Fruit fly (Drosophila melanogaster): Measurements from ENCODE around the gene ND-13B.

The ND-13B gene

dm6 chr3L:10678545-10679067 is 15.3 kb downstream of the ND-13B start (continued):
- TF ChIP-seq CG8632 (GFP tag; optimal IDR thresholded peaks at IDR 0.05) = peak; percentile 84
- peak; percentile 82 for TF ChIP-seq CG9139 (GFP tag; optimal IDR thresholded peaks at IDR 0.05)
- peak; percentile 78 for TF ChIP-seq Ets21C (GFP tag; optimal IDR thresholded peaks at IDR 0.05)
- peak; percentile 91 for TF ChIP-seq Sox14 (GFP tag; optimal IDR thresholded peaks at IDR 0.05)
- peak; percentile 87 for TF ChIP-seq achi (GFP tag; optimal IDR thresholded peaks at IDR 0.05)
- TF ChIP-seq CG6792 (GFP tag; optimal IDR thresholded peaks at IDR 0.05) = peak; percentile 88
- peak; percentile 86 for TF ChIP-seq Gug (GFP tag; IDR thresholded peaks at IDR 0.05)
- peak; percentile 81 for TF ChIP-seq CG31627 (GFP tag; optimal IDR thresholded peaks at IDR 0.05)
- peak; percentile 94 for TF ChIP-seq esn (GFP tag; optimal IDR thresholded peaks at IDR 0.05)
- peak; percentile 89 for TF ChIP-seq ss (GFP tag; optimal IDR thresholded peaks at IDR 0.05)
- peak; percentile 48 for TF ChIP-seq vri (GFP tag; optimal IDR thresholded peaks at IDR 0.05)
- peak; percentile 73 for TF ChIP-seq Blimp-1 (GFP tag; optimal IDR thresholded peaks at IDR 0.05)
- peak; percentile 84 for TF ChIP-seq CG1621 (tag; optimal IDR thresholded peaks at IDR 0.05)
- TF ChIP-seq CG15336 (GFP tag; IDR thresholded peaks at IDR 0.05) = peak; percentile 98
- TF ChIP-seq net (GFP tag; optimal IDR thresholded peaks at IDR 0.05) = peak; percentile 88
- TF ChIP-seq CG32006 (GFP tag; optimal IDR thresholded peaks at IDR 0.05) = peak; percentile 95
- peak; percentile 86 for TF ChIP-seq CG3919 (GFP tag; optimal IDR thresholded peaks at IDR 0.05)
- peak; percentile 97 for TF ChIP-seq CG8119 (GFP tag; IDR thresholded peaks at IDR 0.05)
- TF ChIP-seq CG8319 (GFP tag; optimal IDR thresholded peaks at IDR 0.05) = peak; percentile 73
- TF ChIP-seq CG6163 (GFP tag; IDR thresholded peaks at IDR 0.05) = peak; percentile 84; the same call in 2 of the 3 replicates
- peak; percentile 85 for TF ChIP-seq spab (GFP tag; optimal IDR thresholded peaks at IDR 0.05)
- TF ChIP-seq salr (GFP tag; optimal IDR thresholded peaks at IDR 0.05) = peak; percentile 42 to 93

dm6 chr3L:10677816-10678215 is 16.1 kb downstream of the ND-13B start:
- no peak for TF ChIP-seq Eip78C (GFP tag)
- TF ChIP-seq CG11902 (GFP tag; optimal IDR thresholded peaks at IDR 0.05) = no peak
- TF ChIP-seq CG6808 (GFP tag; optimal IDR thresholded peaks at IDR 0.05) = no peak
- TF ChIP-seq salr (GFP tag; optimal IDR thresholded peaks at IDR 0.05) = no peak
- no peak for TF ChIP-seq Sox102F (GFP tag; optimal IDR thresholded peaks at IDR 0.05)
- no peak for TF ChIP-seq CG6276 (GFP tag; optimal IDR thresholded peaks at IDR 0.05)
- no peak for TF ChIP-seq CG6854 (GFP tag; optimal IDR thresholded peaks at IDR 0.05)
- no peak for TF ChIP-seq CG15336 (GFP tag; IDR thresholded peaks at IDR 0.05)
- no peak for TF ChIP-seq CG32006 (GFP tag; optimal IDR thresholded peaks at IDR 0.05)
- no peak for TF ChIP-seq achi (GFP tag; optimal IDR thresholded peaks at IDR 0.05)
- no peak for TF ChIP-seq Hr38 (GFP tag; optimal IDR thresholded peaks at IDR 0.05)
- no peak for TF ChIP-seq CG8319 (GFP tag; optimal IDR thresholded peaks at IDR 0.05)
- TF ChIP-seq Hr39 (GFP tag; optimal IDR thresholded peaks at IDR 0.05) = no peak
- no peak for TF ChIP-seq dac (GFP tag; optimal IDR thresholded peaks at IDR 0.05)
- TF ChIP-seq acj6 (GFP tag; optimal IDR thresholded peaks at IDR 0.05) = no peak
- TF ChIP-seq topi (GFP tag; optimal IDR thresholded peaks at IDR 0.05) = no peak
- TF ChIP-seq CG16779 (tag; optimal IDR thresholded peaks at IDR 0.05) = no peak
- no peak for TF ChIP-seq OdsH (GFP tag; optimal IDR thresholded peaks at IDR 0.05)
- TF ChIP-seq cyc (GFP tag; optimal IDR thresholded peaks at IDR 0.05) = no peak
- TF ChIP-seq CG11294 (GFP tag; IDR thresholded peaks at IDR 0.05) = no peak

- TF ChIP-seq CG6792 (GFP tag; optimal IDR thresholded peaks at IDR 0.05) (peak; percentile 17), esn (GFP tag; optimal IDR thresholded peaks at IDR 0.05) (peak; percentile 23), CG9139 (GFP tag; optimal IDR thresholded peaks at IDR 0.05) (peak; percentile 90), topi (GFP tag; optimal IDR thresholded peaks at IDR 0.05) (peak; percentile 11), Eip93F (GFP tag; optimal IDR thresholded peaks at IDR 0.05) (peak; percentile 71), CG10669 (GFP tag; optimal IDR thresholded peaks at IDR 0.05) (peak; percentile 66), CG3919 (GFP tag; optimal IDR thresholded peaks at IDR 0.05) (peak; percentile 48), CG8632 (GFP tag; optimal IDR thresholded peaks at IDR 0.05) (peak; percentile 40), OdsH (GFP tag; optimal IDR thresholded peaks at IDR 0.05) (peak; percentile 31), acj6 (GFP tag; optimal IDR thresholded peaks at IDR 0.05) (peak; percentile 26), fkh (GFP tag; optimal IDR thresholded peaks at IDR 0.05) (peak; percentile 30), eg (GFP tag; IDR thresholded peaks at IDR 0.05) (peak; percentile 90), CG11294 (GFP tag; IDR thresholded peaks at IDR 0.05) (no peak; the same call in 1 of the 2 replicates), Lpt (GFP tag; optimal IDR thresholded peaks at IDR 0.05) (peak; percentile 62), Sox15 (GFP tag; optimal IDR thresholded peaks at IDR 0.05) (no peak), CG16779 (tag; optimal IDR thresholded peaks at IDR 0.05) (peak; percentile 76), spab (GFP tag; optimal IDR thresholded peaks at IDR 0.05) (peak; percentile 74), CG11762 (GFP tag; optimal IDR thresholded peaks at IDR 0.05; ENCODE audit: insufficient read depth) (peak; percentile 25), Hr38 (GFP tag; optimal IDR thresholded peaks at IDR 0.05) (no peak), Hr4 (GFP tag; optimal IDR thresholded peaks at IDR 0.05) (peak; percentile 33)
Measured at dm6 chr3L:10675635-10676393, 18.1 kb downstream of the ND-13B start.

Data from whole organism, prepupa.